Fruit fly (Drosophila melanogaster): Measurements from ENCODE around the gene CG13048.

CG13048 gene

dm6 chr3L:16277135-16277534, 6.6 kb downstream of the CG13048 start, which contains the start of gene CG13065:
CG13065 (plus strand) TSS chr3L:16277435.
- TF ChIP-seq cyc (GFP tag; optimal IDR thresholded peaks at IDR 0.05) (no peak), Hr38 (GFP tag; optimal IDR thresholded peaks at IDR 0.05) (no peak), fd85E (GFP tag; optimal IDR thresholded peaks at IDR 0.05) (no peak), spab (GFP tag; optimal IDR thresholded peaks at IDR 0.05) (no peak)

- TF ChIP-seq CG3032 (tag; optimal IDR thresholded peaks at IDR 0.05) (peak; percentile 51), CG1621 (tag; optimal IDR thresholded peaks at IDR 0.05) (no peak), pdm3 (GFP tag; optimal IDR thresholded peaks at IDR 0.05) (no peak), CG11902 (GFP tag; optimal IDR thresholded peaks at IDR 0.05) (no peak), vri (GFP tag; optimal IDR thresholded peaks at IDR 0.05) (no peak), CG10669 (GFP tag; optimal IDR thresholded peaks at IDR 0.05) (peak; percentile 6), Ets96B (tag; optimal IDR thresholded peaks at IDR 0.05) (peak; percentile 37), fkh (GFP tag; optimal IDR thresholded peaks at IDR 0.05) (no peak), spab (GFP tag; optimal IDR thresholded peaks at IDR 0.05) (peak; percentile 16), Sox15 (GFP tag; optimal IDR thresholded peaks at IDR 0.05) (no peak), Eip78C (GFP tag) (peak; percentile 68), acj6 (GFP tag; optimal IDR thresholded peaks at IDR 0.05) (no peak), CG34406 (GFP tag; optimal IDR thresholded peaks at IDR 0.05) (no peak), CG6808 (GFP tag; optimal IDR thresholded peaks at IDR 0.05) (peak; percentile 44), Sox14 (GFP tag; optimal IDR thresholded peaks at IDR 0.05) (no peak), CG8319 (GFP tag; optimal IDR thresholded peaks at IDR 0.05) (no peak), fd59A (GFP tag; optimal IDR thresholded peaks at IDR 0.05) (peak; percentile 9), CG32006 (GFP tag; optimal IDR thresholded peaks at IDR 0.05) (peak; percentile 20), svp (GFP tag) (peak; percentile 17)
These were observed 8.2 kb downstream of the CG13048 start for dm6 chr3L:16275391-16276017.

dm6 chr3L:16272338-16272959, 11.3 kb downstream of the CG13048 start, which contains the start of gene CG13066:
CG13066 (plus strand) TSS chr3L:16272909.
- TF ChIP-seq salr (GFP tag; optimal IDR thresholded peaks at IDR 0.05) = no peak
- no peak for TF ChIP-seq CG1621 (tag; optimal IDR thresholded peaks at IDR 0.05)
- no peak for TF ChIP-seq Lpt (GFP tag; optimal IDR thresholded peaks at IDR 0.05)
- TF ChIP-seq ss (GFP tag; optimal IDR thresholded peaks at IDR 0.05) = peak in 1 of 2 experiments; percentile 79
- no peak for TF ChIP-seq topi (GFP tag; optimal IDR thresholded peaks at IDR 0.05)
- TF ChIP-seq spab (GFP tag; optimal IDR thresholded peaks at IDR 0.05) = no peak

dm6 chr3L:16270802-16271332, 12.9 kb downstream of the CG13048 start, which contains the start of the genes CG34248 and CG13067:
CG34248 (minus strand) TSS chr3L:16270902.
CG13067 (plus strand) TSS chr3L:16271282.
- TF ChIP-seq CG11902 (GFP tag; optimal IDR thresholded peaks at IDR 0.05) = no peak

- no peak for TF ChIP-seq CG11294 (GFP tag; IDR thresholded peaks at IDR 0.05)
- no peak for TF ChIP-seq CG6808 (GFP tag; optimal IDR thresholded peaks at IDR 0.05)
- no peak for TF ChIP-seq Ets96B (tag; optimal IDR thresholded peaks at IDR 0.05)
These were observed 14.6 kb downstream of the CG13048 start, which contains the start of gene CG13068 for dm6 chr3L:16269092-16269491. CG13068 (plus strand) TSS chr3L:16269392.

- TF ChIP-seq ss (GFP tag; optimal IDR thresholded peaks at IDR 0.05) = peak; percentile 18 to 61
- TF ChIP-seq CG9139 (GFP tag; optimal IDR thresholded peaks at IDR 0.05) = peak; percentile 2
- TF ChIP-seq Hr39 (GFP tag; optimal IDR thresholded peaks at IDR 0.05) = peak; percentile 12
- TF ChIP-seq svp (GFP tag) = peak; percentile 74
- TF ChIP-seq CG32006 (GFP tag; optimal IDR thresholded peaks at IDR 0.05) = peak; percentile 49
- TF ChIP-seq OdsH (GFP tag; optimal IDR thresholded peaks at IDR 0.05) = peak; percentile 34
- peak; percentile 30 for TF ChIP-seq CG8632 (GFP tag; optimal IDR thresholded peaks at IDR 0.05)
- peak; percentile 15 for TF ChIP-seq CG16779 (tag; optimal IDR thresholded peaks at IDR 0.05)
- TF ChIP-seq Sox15 (GFP tag; optimal IDR thresholded peaks at IDR 0.05) = peak; percentile 32
- no peak for TF ChIP-seq CG8319 (GFP tag; optimal IDR thresholded peaks at IDR 0.05)
- no peak for TF ChIP-seq Ets21C (GFP tag; optimal IDR thresholded peaks at IDR 0.05)
- TF ChIP-seq CG8119 (GFP tag; IDR thresholded peaks at IDR 0.05) = peak; percentile 20; the same call in 1 of the 3 replicates
- no peak for TF ChIP-seq esn (GFP tag; optimal IDR thresholded peaks at IDR 0.05)
- no peak for TF ChIP-seq fkh (GFP tag; optimal IDR thresholded peaks at IDR 0.05)
- peak; percentile 8 for TF ChIP-seq CG31627 (GFP tag; optimal IDR thresholded peaks at IDR 0.05)
- peak; percentile 8 for TF ChIP-seq acj6 (GFP tag; optimal IDR thresholded peaks at IDR 0.05)
- no peak for TF ChIP-seq dac (GFP tag; optimal IDR thresholded peaks at IDR 0.05)
- TF ChIP-seq Sox102F (GFP tag; optimal IDR thresholded peaks at IDR 0.05) = no peak
These were observed 15.5 kb downstream of the CG13048 start, which contains the start of gene CG4950 for dm6 chr3L:16268106-16268733. CG4950 (minus strand) TSS chr3L:16268156.

Data from whole organism, prepupa.